Fruit fly (Drosophila melanogaster): ENCODE results near the gene CG42342.

DNA sequence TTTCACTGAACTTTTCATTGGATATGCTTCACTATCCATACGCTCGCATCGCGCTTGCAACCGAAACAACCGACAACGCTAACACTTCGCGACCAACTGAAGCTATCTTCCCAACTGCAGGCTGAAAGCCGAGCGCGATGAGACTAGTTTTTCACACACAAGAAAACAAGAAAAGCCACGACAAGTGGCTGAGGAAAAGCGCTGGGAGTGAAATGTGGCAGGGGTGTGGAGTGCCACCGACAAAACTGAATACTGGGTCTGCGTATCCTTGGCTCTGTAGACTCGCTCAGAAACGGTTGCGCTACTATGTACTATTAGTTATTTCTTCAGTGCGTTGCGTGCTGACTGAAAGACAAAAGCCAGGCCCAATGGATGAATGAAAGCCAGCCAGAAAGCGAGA is 7.2 kb upstream of the CG42342 start, which contains the start of gene Cad89D:
- TF ChIP-seq Snoo (tag; optimal IDR thresholded peaks at IDR 0.05) (no peak), Pif1A (GFP tag; optimal IDR thresholded peaks at IDR 0.05) (no peak), CG8159 (tag; optimal IDR thresholded peaks at IDR 0.05) (no peak), CG34367 (tag; optimal IDR thresholded peaks at IDR 0.05) (no peak), CG15710 (tag; optimal IDR thresholded peaks at IDR 0.05) (no peak), gl (tag; optimal IDR thresholded peaks at IDR 0.05) (no peak), rn (GFP tag; IDR thresholded peaks at IDR 0.05) (no peak), CG14655 (GFP tag; optimal IDR thresholded peaks at IDR 0.05) (peak; percentile 4)

Measured in whole organism, pupa.